In the genomic region with DNA sequence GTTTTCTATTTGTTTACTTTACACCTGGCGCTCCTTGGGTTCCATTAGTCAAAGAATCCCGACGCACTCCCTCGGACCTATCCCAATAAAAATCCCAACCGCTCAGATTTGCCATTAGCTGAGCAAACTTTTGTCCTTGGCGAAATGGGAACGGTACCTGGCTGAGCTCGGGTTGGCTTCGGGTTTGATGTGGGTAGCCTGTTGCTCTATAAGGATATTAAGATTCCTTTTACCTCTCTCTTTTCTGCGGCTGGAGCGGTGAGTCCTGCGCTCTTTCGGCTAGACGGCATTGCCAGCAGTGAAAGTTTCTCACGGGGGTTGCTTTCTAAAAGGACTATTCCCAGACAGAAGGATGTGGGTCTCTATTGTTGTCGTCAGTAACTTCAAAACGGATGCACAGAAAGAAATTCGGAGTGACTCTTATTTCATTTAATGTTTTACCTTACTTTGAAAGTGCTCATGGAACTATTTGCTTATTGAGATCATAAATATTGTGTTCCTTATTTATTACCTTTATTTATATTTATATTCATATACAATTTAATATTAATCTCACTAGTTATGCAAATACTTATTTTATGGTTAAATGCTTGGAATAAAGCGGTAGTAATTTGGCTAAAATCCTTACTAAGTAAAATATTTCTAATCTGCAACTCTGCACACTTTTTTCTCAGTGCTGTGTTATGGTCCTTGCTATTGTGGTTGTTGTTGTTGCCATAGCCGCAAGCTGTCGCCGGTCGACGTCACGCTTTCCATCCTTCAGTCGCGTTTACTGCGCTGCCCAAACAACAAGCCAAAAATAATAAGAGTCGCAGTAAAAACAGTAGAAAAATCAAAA, we compare ENCODE assay signal across 1 fruit fly cellular context.
A peak's percentile ranks its signal among the peaks of the same experiment; 100 is the strongest.
TF ChIP-seq lines count a peak whose summit lies in the region.

Gene CG5910, plus strand, starts transcription at position 788 of the 838 bp plus-strand sequence.

TF ChIP-seq in whole organism, embryonic, 481 proteins besides CTCF, POLR2A, EP300 and RAD21 (continued from another document and continues in another):
- TF ChIP-seq jing (GFP tag; optimal IDR thresholded peaks at IDR 0.05; lab: Kevin White, UChicago) (peak; percentile 70), CG12744 (GFP tag; optimal IDR thresholded peaks at IDR 0.05; lab: Kevin White, UChicago) (no peak), zen (tag; optimal IDR thresholded peaks at IDR 0.05; lab: Kevin White, UChicago) (peak; percentile 84), exex (tag; optimal IDR thresholded peaks at IDR 0.05; lab: Kevin White, UChicago) (peak; percentile 63), salm (tag; optimal IDR thresholded peaks at IDR 0.05; lab: Kevin White, UChicago) (peak; percentile 79), CG17328 (GFP tag; IDR thresholded peaks at IDR 0.05; lab: Robert Waterston, UW) (peak; percentile 69; the same call in 1 of the 2 replicates), Hsf (GFP tag; optimal IDR thresholded peaks at IDR 0.05; lab: Kevin White, UChicago) (peak; percentile 40), CG6791 (GFP tag; IDR thresholded peaks at IDR 0.05; lab: Robert Waterston, UW; ENCODE audit: partially characterized antibody) (no peak), CG6765 (GFP tag; optimal IDR thresholded peaks at IDR 0.05; lab: Kevin White, UChicago) (peak; percentile 88), Adf1 (GFP tag; IDR thresholded peaks at IDR 0.05; lab: Robert Waterston, UW) (0 out of 2 replicates have a peak, but pooled peaks have one; percentile 44), Neu2 (GFP tag; optimal IDR thresholded peaks at IDR 0.05; lab: Kevin White, UChicago; ENCODE audit: borderline replicate concordance) (no peak), oc (tag; optimal IDR thresholded peaks at IDR 0.05; lab: Kevin White, UChicago) (peak; percentile 83), chif (GFP tag; optimal IDR thresholded peaks at IDR 0.05; lab: Kevin White, UChicago) (peak in 1 of 2 experiments; percentile 3), Lim3 (GFP tag; IDR thresholded peaks at IDR 0.05; lab: Robert Waterston, UW) (0 out of 2 replicates have a peak, but pooled peaks have one; percentile 19), grn (GFP tag; optimal IDR thresholded peaks at IDR 0.05; lab: Kevin White, UChicago) (no peak), gsb (GFP tag; IDR thresholded peaks at IDR 0.05; lab: Robert Waterston, UW) (peak; percentile 52; the same call in 1 of the 2 replicates), caup (GFP tag; optimal IDR thresholded peaks at IDR 0.05; lab: Kevin White, UChicago; ENCODE audit: severe bottlenecking) (peak; percentile 91), CG18262 (tag; optimal IDR thresholded peaks at IDR 0.05; lab: Kevin White, UChicago) (peak; percentile 95), nerfin-2 (GFP tag; IDR thresholded peaks at IDR 0.05; lab: Robert Waterston, UW; ENCODE audit: partially characterized antibody) (no peak), wek (GFP tag; optimal IDR thresholded peaks at IDR 0.05; lab: Kevin White, UChicago) (peak; percentile 42), CG10366 (GFP tag; IDR thresholded peaks at IDR 0.05; lab: Robert Waterston, UW) (peak; percentile 66), dmrt11E (tag; optimal IDR thresholded peaks at IDR 0.05; lab: Kevin White, UChicago) (peak; percentile 91), gsb-n (tag; optimal IDR thresholded peaks at IDR 0.05; lab: Kevin White, UChicago) (peak; percentile 90), GATAe (GFP tag; conservative IDR thresholded peaks at IDR 0.05; lab: Robert Waterston, UW) (0 out of 2 replicates have a peak, but pooled peaks have one; percentile 23), Usf (GFP tag; optimal IDR thresholded peaks at IDR 0.05; lab: Kevin White, UChicago) (peak; percentile 70), pb (GFP tag; optimal IDR thresholded peaks at IDR 0.05; lab: Kevin White, UChicago) (no peak), Sry-δ (GFP tag; optimal IDR thresholded peaks at IDR 0.05; lab: Kevin White, UChicago) (no peak), CG12769 (tag; optimal IDR thresholded peaks at IDR 0.05; lab: Kevin White, UChicago) (peak; percentile 56), MTF-1 (GFP tag; optimal IDR thresholded peaks at IDR 0.05; lab: Kevin White, UChicago; ENCODE audit: borderline replicate concordance) (peak; percentile 53), gce (GFP tag; IDR thresholded peaks at IDR 0.05; lab: Robert Waterston, UW) (0 out of 3 replicates have a peak, but pooled peaks have one; percentile 52), CG11504 (tag; optimal IDR thresholded peaks at IDR 0.05; lab: Kevin White, UChicago) (peak; percentile 94), Lhr (GFP tag; optimal IDR thresholded peaks at IDR 0.05; lab: Kevin White, UChicago) (peak; percentile 48), Dek (tag; optimal IDR thresholded peaks at IDR 0.05; lab: Kevin White, UChicago) (peak; percentile 89), CG3163 (GFP tag; optimal IDR thresholded peaks at IDR 0.05; lab: Kevin White, UChicago) (peak; percentile 39), CG9817 (tag; optimal IDR thresholded peaks at IDR 0.05; lab: Kevin White, UChicago) (peak; percentile 80), CG31441 (GFP tag; IDR thresholded peaks at IDR 0.05; lab: Robert Waterston, UW) (peak; percentile 95), crp (GFP tag; optimal IDR thresholded peaks at IDR 0.05; lab: Kevin White, UChicago) (peak in 1 of 2 experiments; percentile 38), slbo (GFP tag; IDR thresholded peaks at IDR 0.05; lab: Robert Waterston, UW) (peak; percentile 83), pho (GFP tag; optimal IDR thresholded peaks at IDR 0.05; lab: Kevin White, UChicago) (peak; percentile 13), D19B (GFP tag; optimal IDR thresholded peaks at IDR 0.05; lab: Kevin White, UChicago) (peak; percentile 77), h (optimal IDR thresholded peaks at IDR 0.05; lab: Kevin White, UChicago) (no peak), Optix (GFP tag; IDR thresholded peaks at IDR 0.05; lab: Robert Waterston, UW) (no peak), CG2678 (tag; optimal IDR thresholded peaks at IDR 0.05; lab: Kevin White, UChicago) (peak; percentile 96), nom (GFP tag; optimal IDR thresholded peaks at IDR 0.05; lab: Kevin White, UChicago) (peak; percentile 40), CoRest (tag; optimal IDR thresholded peaks at IDR 0.05; lab: Kevin White, UChicago) (peak; percentile 95), CG15514 (GFP tag; optimal IDR thresholded peaks at IDR 0.05; lab: Kevin White, UChicago) (peak; percentile 76), CG11093 (GFP tag; IDR thresholded peaks at IDR 0.05; lab: Robert Waterston, UW) (peak; percentile 64; the same call in 1 of the 3 replicates), Fer1 (GFP tag; optimal IDR thresholded peaks at IDR 0.05; lab: Kevin White, UChicago) (peak; percentile 95), nerfin-1 (tag; optimal IDR thresholded peaks at IDR 0.05; lab: Kevin White, UChicago) (peak; percentile 87), twi (tag; optimal IDR thresholded peaks at IDR 0.05; lab: Kevin White, UChicago) (peak; percentile 80), vvl (GFP tag; IDR thresholded peaks at IDR 0.05; lab: Robert Waterston, UW) (peak; percentile 87), CG7786 (GFP tag; optimal IDR thresholded peaks at IDR 0.05; lab: Kevin White, UChicago) (peak; percentile 22), maf-S (GFP tag; optimal IDR thresholded peaks at IDR 0.05; lab: Kevin White, UChicago) (no peak), Dip3 (GFP tag; optimal IDR thresholded peaks at IDR 0.05; lab: Kevin White, UChicago) (no peak), BEAF-32 (GFP tag; optimal IDR thresholded peaks at IDR 0.05; lab: Kevin White, UChicago) (no peak), zf30C (GFP tag; optimal IDR thresholded peaks at IDR 0.05; lab: Kevin White, UChicago) (peak; percentile 87), CG9609 (GFP tag; optimal IDR thresholded peaks at IDR 0.05; lab: Kevin White, UChicago) (no peak), CG13123 (GFP tag; optimal IDR thresholded peaks at IDR 0.05; lab: Kevin White, UChicago) (peak; percentile 76), CG2116 (GFP tag; optimal IDR thresholded peaks at IDR 0.05; lab: Kevin White, UChicago) (peak; percentile 54), org-1 (GFP tag; optimal IDR thresholded peaks at IDR 0.05; lab: Kevin White, UChicago) (peak; percentile 86), scrt (GFP tag; optimal IDR thresholded peaks at IDR 0.05; lab: Kevin White, UChicago) (peak; percentile 98), CG10267 (tag; optimal IDR thresholded peaks at IDR 0.05; lab: Kevin White, UChicago) (peak; percentile 89), bowl (GFP tag; IDR thresholded peaks at IDR 0.05; lab: Robert Waterston, UW) (no peak), CG12659 (GFP tag; optimal IDR thresholded peaks at IDR 0.05; lab: Kevin White, UChicago) (peak; percentile 94), Eip74EF (GFP tag; optimal IDR thresholded peaks at IDR 0.05; lab: Kevin White, UChicago) (peak in 1 of 2 experiments; percentile 90), CG8089 (GFP tag; optimal IDR thresholded peaks at IDR 0.05; lab: Kevin White, UChicago) (peak; percentile 2), D19A (tag; optimal IDR thresholded peaks at IDR 0.05; lab: Kevin White, UChicago) (peak; percentile 91), CG7745 (tag; optimal IDR thresholded peaks at IDR 0.05; lab: Kevin White, UChicago) (no peak), CG34422 (GFP tag; IDR thresholded peaks at IDR 0.05; lab: Robert Waterston, UW) (peak; percentile 24; the same call in 1 of the 3 replicates), CG18619 (GFP tag; optimal IDR thresholded peaks at IDR 0.05; lab: Kevin White, UChicago) (peak; percentile 93), tin (GFP tag; optimal IDR thresholded peaks at IDR 0.05; lab: Kevin White, UChicago) (peak; percentile 83), CG14860 (GFP tag; IDR thresholded peaks at IDR 0.05; lab: Robert Waterston, UW; ENCODE audit: partially characterized antibody) (no peak), HLH3B (GFP tag; IDR thresholded peaks at IDR 0.05; lab: Robert Waterston, UW) (peak; percentile 76), YL-1 (GFP tag; optimal IDR thresholded peaks at IDR 0.05; lab: Kevin White, UChicago) (peak; percentile 64), CG10209 (GFP tag; optimal IDR thresholded peaks at IDR 0.05; lab: Kevin White, UChicago) (peak; percentile 89), ssp (GFP tag; IDR thresholded peaks at IDR 0.05; lab: Robert Waterston, UW) (peak; percentile 72), CG5245 (GFP tag; optimal IDR thresholded peaks at IDR 0.05; lab: Kevin White, UChicago) (peak; percentile 62), CG7839 (tag; optimal IDR thresholded peaks at IDR 0.05; lab: Kevin White, UChicago) (peak; percentile 95), z (GFP tag; IDR thresholded peaks at IDR 0.05; lab: Robert Waterston, UW) (no peak), Mrtf (GFP tag; IDR thresholded peaks at IDR 0.05; lab: Robert Waterston, UW) (peak; percentile 64; the same call in 2 of the 3 replicates), pan (optimal IDR thresholded peaks at IDR 0.05; lab: Kevin White, UChicago) (no peak), pan (GFP tag; optimal IDR thresholded peaks at IDR 0.05 in 1 of 2, IDR thresholded peaks at IDR 0.05 in 1 of 2) (peak in 1 of 2 experiments; percentile 73), Deaf1 (tag; optimal IDR thresholded peaks at IDR 0.05; lab: Kevin White, UChicago) (peak; percentile 88), ham (GFP tag; IDR thresholded peaks at IDR 0.05; lab: Robert Waterston, UW) (0 out of 2 replicates have a peak, but pooled peaks have one; percentile 37), fru (optimal IDR thresholded peaks at IDR 0.05; lab: Kevin White, UChicago) (no peak), CG14014 (GFP tag; IDR thresholded peaks at IDR 0.05; lab: Robert Waterston, UW) (peak; percentile 75), CG42726 (GFP tag; IDR thresholded peaks at IDR 0.05; lab: Robert Waterston, UW; ENCODE audit: partially characterized antibody) (no peak), ind (GFP tag; optimal IDR thresholded peaks at IDR 0.05; lab: Kevin White, UChicago) (peak; percentile 88), CG4360 (GFP tag; IDR thresholded peaks at IDR 0.05; lab: Robert Waterston, UW) (peak; percentile 76), gem (tag; optimal IDR thresholded peaks at IDR 0.05; lab: Kevin White, UChicago) (peak; percentile 96), Sox100B (GFP tag; optimal IDR thresholded peaks at IDR 0.05; lab: Kevin White, UChicago) (peak; percentile 93), tup (GFP tag; optimal IDR thresholded peaks at IDR 0.05; lab: Kevin White, UChicago) (peak; percentile 16), CG5180 (GFP tag; optimal IDR thresholded peaks at IDR 0.05; lab: Kevin White, UChicago) (peak; percentile 78), CG12155 (GFP tag; optimal IDR thresholded peaks at IDR 0.05; lab: Kevin White, UChicago) (peak; percentile 79), Opbp (GFP tag; IDR thresholded peaks at IDR 0.05; lab: Robert Waterston, UW; ENCODE audit: partially characterized antibody) (no peak), corto (GFP tag; optimal IDR thresholded peaks at IDR 0.05; lab: Kevin White, UChicago) (no peak), CG10431 (GFP tag; optimal IDR thresholded peaks at IDR 0.05; lab: Kevin White, UChicago) (peak; percentile 67), ATbp (GFP tag; optimal IDR thresholded peaks at IDR 0.05; lab: Kevin White, UChicago) (peak; percentile 85), CG11723 (GFP tag; optimal IDR thresholded peaks at IDR 0.05; lab: Kevin White, UChicago) (peak; percentile 71), CG14050 (GFP tag; IDR thresholded peaks at IDR 0.05; lab: Robert Waterston, UW) (peak; percentile 54; the same call in 1 of the 3 replicates), CG1603 (tag; optimal IDR thresholded peaks at IDR 0.05; lab: Kevin White, UChicago) (peak; percentile 45), pzg (GFP tag; optimal IDR thresholded peaks at IDR 0.05; lab: Kevin White, UChicago) (no peak), sug (tag; optimal IDR thresholded peaks at IDR 0.05; lab: Kevin White, UChicago) (peak; percentile 84), Hr51 (GFP tag; optimal IDR thresholded peaks at IDR 0.05; lab: Kevin White, UChicago) (peak; percentile 39 to 92), croc (GFP tag; conservative IDR thresholded peaks at IDR 0.05; lab: Robert Waterston, UW) (peak; percentile 85), CG15269 (tag; optimal IDR thresholded peaks at IDR 0.05; lab: Kevin White, UChicago) (peak; percentile 90), ttk (GFP tag; IDR thresholded peaks at IDR 0.05; lab: Robert Waterston, UW) (peak; percentile 76), Bgb (GFP tag; IDR thresholded peaks at IDR 0.05; lab: Robert Waterston, UW; ENCODE audit: partially characterized antibody) (no peak), CG10147 (GFP tag; optimal IDR thresholded peaks at IDR 0.05; lab: Kevin White, UChicago) (peak; percentile 96), insv (GFP tag; optimal IDR thresholded peaks at IDR 0.05; lab: Kevin White, UChicago) (peak in 1 of 2 experiments; percentile 63), ranshi (GFP tag; IDR thresholded peaks at IDR 0.05; lab: Robert Waterston, UW) (peak; percentile 71; the same call in 1 of the 2 replicates), CG9727 (GFP tag; optimal IDR thresholded peaks at IDR 0.05; lab: Kevin White, UChicago) (peak; percentile 95), CG43689 (GFP tag; IDR thresholded peaks at IDR 0.05; lab: Robert Waterston, UW) (peak; percentile 56; the same call in 1 of the 2 replicates), pnt (GFP tag; optimal IDR thresholded peaks at IDR 0.05; lab: Kevin White, UChicago) (peak; percentile 43), Tbp (GFP tag; optimal IDR thresholded peaks at IDR 0.05; lab: Kevin White, UChicago) (no peak), tx (GFP tag; optimal IDR thresholded peaks at IDR 0.05; lab: Kevin White, UChicago) (peak; percentile 14)
